Fruit fly (Drosophila melanogaster) whole organism, prepupa: ENCODE results near the gene CG31778.

Experiments
- Blimp-1 ChIP-seq: fragments of 200-800 bp; sonication (Bioruptor generic); optimal IDR thresholded peaks from 3 replicates; lab custom pipeline; 2017; ENCODE audit warnings: missing biosample characterization, missing genetic modification characterization, mild to moderate bottlenecking, moderate library complexity, missing genetic modification reagents
- CG10669 ChIP-seq: fragments of 200-800 bp; sonication (Bioruptor generic); optimal IDR thresholded peaks from 3 replicates; lab custom pipeline; 2018; ENCODE audit warnings: missing biosample characterization, mild to moderate bottlenecking, missing genetic modification characterization, moderate library complexity
- CG15336 ChIP-seq: fragments of 200-800 bp; sonication (Bioruptor generic); IDR thresholded peaks from 2 replicates; pipeline ENCODE4 v1.3.6; 2022; ENCODE audit warnings: missing biosample characterization, missing genetic modification characterization
- CG31627 ChIP-seq: fragments of 200-800 bp; sonication (Bioruptor generic); optimal IDR thresholded peaks from 3 replicates; lab custom pipeline; 2016; ENCODE audit warnings: missing biosample characterization, missing genetic modification characterization
- CG34406 ChIP-seq: fragments of 200-800 bp; sonication (Bioruptor generic); optimal IDR thresholded peaks from 3 replicates; lab custom pipeline; 2016; ENCODE audit warnings: missing biosample characterization, missing genetic modification characterization
- CG3919 ChIP-seq: fragments of 200-800 bp; sonication (Bioruptor generic); optimal IDR thresholded peaks from 3 replicates; lab custom pipeline; 2016; ENCODE audit warnings: missing biosample characterization, missing genetic modification characterization
- CG6163 ChIP-seq: fragments of 200-800 bp; sonication (Bioruptor generic); IDR thresholded peaks from 3 replicates; pipeline ENCODE4 v1.3.6; 2022; ENCODE audit warnings: missing biosample characterization, missing genetic modification characterization
- CG6276 ChIP-seq: fragments of 200-800 bp; sonication (Bioruptor generic); optimal IDR thresholded peaks from 2 replicates; lab custom pipeline; 2017; ENCODE audit warnings: missing biosample characterization, mild to moderate bottlenecking, missing genetic modification characterization
- CG6808 ChIP-seq: fragments of 200-800 bp; sonication (Bioruptor generic); optimal IDR thresholded peaks from 3 replicates; lab custom pipeline; 2017; ENCODE audit warnings: missing biosample characterization, missing genetic modification characterization, mild to moderate bottlenecking, moderate library complexity, missing genetic modification reagents
- CG6854 ChIP-seq: fragments of 200-800 bp; sonication (Bioruptor generic); optimal IDR thresholded peaks from 2 replicates; lab custom pipeline; 2017; ENCODE audit warnings: missing biosample characterization, mild to moderate bottlenecking, missing genetic modification characterization
- CG7368 ChIP-seq: fragments of 200-800 bp; sonication (Bioruptor generic); optimal IDR thresholded peaks from 3 replicates; lab custom pipeline; 2016; ENCODE audit warnings: missing biosample characterization, missing genetic modification characterization
- CG9139 ChIP-seq: fragments of 200-800 bp; sonication (Bioruptor generic); optimal IDR thresholded peaks from 3 replicates; lab custom pipeline; 2017; ENCODE audit warnings: missing biosample characterization, mild to moderate bottlenecking, missing genetic modification characterization
- Eip75B ChIP-seq: fragments of 200-800 bp; sonication (Bioruptor generic); optimal IDR thresholded peaks from 3 replicates; lab custom pipeline; 2016; ENCODE audit warnings: missing biosample characterization, missing genetic modification characterization
- Eip78C ChIP-seq: fragments of 200-800 bp; sonication (Bioruptor generic); peaks from one replicate; lab custom pipeline; 2016; ENCODE audit warnings: missing biosample characterization, missing genetic modification characterization
- Eip93F ChIP-seq: fragments of 200-800 bp; sonication (Bioruptor generic); optimal IDR thresholded peaks from 2 replicates; lab custom pipeline; 2016; ENCODE audit warnings: missing biosample characterization, mild to moderate bottlenecking, missing genetic modification characterization
- Ets96B ChIP-seq: fragments of 200-800 bp; optimal IDR thresholded peaks from 2 replicates; lab custom pipeline; 2019; ENCODE audit warnings: missing biosample characterization, mild to moderate bottlenecking, missing genetic modification characterization, moderate library complexity
- Gug ChIP-seq: fragments of 200-800 bp; sonication (Bioruptor generic); IDR thresholded peaks from 2 replicates; pipeline ENCODE4 v1.3.6; 2022; ENCODE audit warnings: missing biosample characterization, missing genetic modification characterization
- Hr39 ChIP-seq: fragments of 200-800 bp; sonication (Bioruptor generic); optimal IDR thresholded peaks from 2 replicates; lab custom pipeline; 2016; ENCODE audit warnings: missing biosample characterization, missing genetic modification characterization
- OdsH ChIP-seq: fragments of 200-800 bp; sonication (Bioruptor generic); optimal IDR thresholded peaks from 3 replicates; lab custom pipeline; 2016; ENCODE audit warnings: missing biosample characterization, missing genetic modification characterization
- Sox15 ChIP-seq: fragments of 200-800 bp; sonication (Bioruptor generic); optimal IDR thresholded peaks from 3 replicates; lab custom pipeline; 2016; ENCODE audit warnings: missing biosample characterization, missing genetic modification characterization
- achi ChIP-seq: fragments of 200-800 bp; sonication (Bioruptor generic); optimal IDR thresholded peaks from 3 replicates; lab custom pipeline; 2016; ENCODE audit warnings: missing biosample characterization, missing genetic modification characterization
- acj6 ChIP-seq: fragments of 200-800 bp; sonication (Bioruptor generic); optimal IDR thresholded peaks from 3 replicates; lab custom pipeline; 2016; ENCODE audit warnings: missing biosample characterization, missing genetic modification characterization
- cyc ChIP-seq: fragments of 200-800 bp; sonication (Bioruptor generic); optimal IDR thresholded peaks from 3 replicates; lab custom pipeline; 2016; ENCODE audit warnings: missing biosample characterization, missing genetic modification characterization
- fd59A ChIP-seq: fragments of 200-800 bp; sonication (Bioruptor generic); optimal IDR thresholded peaks from 2 replicates; lab custom pipeline; 2017; ENCODE audit warnings: missing biosample characterization, mild to moderate bottlenecking, missing genetic modification characterization, missing genetic modification reagents
- fd85E ChIP-seq: fragments of 200-800 bp; sonication (Bioruptor generic); optimal IDR thresholded peaks from 3 replicates; lab custom pipeline; 2016; ENCODE audit warnings: missing biosample characterization, missing genetic modification characterization
- lz ChIP-seq: fragments of 200-800 bp; sonication (Bioruptor generic); optimal IDR thresholded peaks from 3 replicates; lab custom pipeline; 2016; ENCODE audit warnings: missing biosample characterization, missing genetic modification characterization
- net ChIP-seq: fragments of 200-800 bp; sonication (Bioruptor generic); optimal IDR thresholded peaks from 3 replicates; lab custom pipeline; 2016; ENCODE audit warnings: missing biosample characterization, missing genetic modification characterization
- salr ChIP-seq, 2 experiments: fragments of 200-800 bp; sonication (Bioruptor generic); optimal IDR thresholded peaks; 3 replicates each; lab custom pipeline; 2016 to 2018; ENCODE audit warnings: missing biosample characterization in 2 of 2, missing genetic modification characterization in 2 of 2, mild to moderate bottlenecking in 1 of 2
- spab ChIP-seq: fragments of 200-800 bp; sonication (Bioruptor generic); optimal IDR thresholded peaks from 2 replicates; lab custom pipeline; 2017; ENCODE audit warnings: missing biosample characterization, mild to moderate bottlenecking, missing genetic modification characterization, missing genetic modification reagents
- ss ChIP-seq, 2 experiments: fragments of 200-800 bp; sonication (Bioruptor generic); optimal IDR thresholded peaks; 2 replicates in 1 of 2; 3 replicates in 1 of 2; lab custom pipeline; 2017 to 2018; ENCODE audit warnings: mild to moderate bottlenecking in 2 of 2, missing biosample characterization in 2 of 2, missing genetic modification characterization in 2 of 2, moderate library complexity in 1 of 2
- svp ChIP-seq: fragments of 200-800 bp; sonication (Bioruptor generic); peaks from one replicate; lab custom pipeline; 2016; ENCODE audit warnings: missing biosample characterization, missing genetic modification characterization
- topi ChIP-seq: fragments of 200-800 bp; sonication (Bioruptor generic); optimal IDR thresholded peaks from 3 replicates; lab custom pipeline; 2016; ENCODE audit warnings: missing biosample characterization, missing genetic modification characterization
- vri ChIP-seq: fragments of 200-800 bp; sonication (Bioruptor generic); optimal IDR thresholded peaks from 3 replicates; lab custom pipeline; 2016; ENCODE audit warnings: missing biosample characterization, mild to moderate bottlenecking, missing genetic modification characterization

CG31778 gene

dm6 chr2L:3675770-3676169, 29.5 kb downstream of the CG31778 start:
- TF ChIP-seq acj6 (GFP tag; lab: Kevin White, UChicago) = no peak
- TF ChIP-seq svp (GFP tag; lab: Kevin White, UChicago) = peak; percentile 29
- TF ChIP-seq, all 60 proteins: peak for 1

DNA sequence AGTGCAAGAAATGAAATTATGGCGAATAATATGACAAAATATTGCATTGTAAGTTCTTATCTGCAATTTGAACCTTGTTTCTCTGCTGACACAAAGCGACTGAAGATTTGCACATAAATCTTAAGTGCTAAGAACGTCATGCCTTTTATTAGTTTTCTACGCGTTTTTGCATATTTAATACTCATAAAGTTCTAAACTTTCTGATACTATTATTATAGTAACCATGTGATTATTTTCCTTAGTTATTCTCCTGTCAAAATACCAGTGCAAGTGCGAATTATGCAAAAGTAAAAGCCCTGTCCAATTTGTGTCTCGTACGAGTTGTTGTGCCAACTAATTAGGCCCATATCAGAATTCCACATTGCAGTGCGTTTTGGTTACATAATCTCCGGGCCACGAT, 34.8 kb downstream of the CG31778 start, which contains the start of gene Sfp24Bc:
Sfp24Bc (minus strand) TSS at position 101 of the 400 bp plus-strand sequence.
- TF ChIP-seq svp (GFP tag; lab: Kevin White, UChicago) (peak; percentile 40), Gug (GFP tag; lab: Robert Waterston, UW) (no peak)
- TF ChIP-seq, all 60 proteins: peak for 1

- TF ChIP-seq lz (GFP tag; lab: Kevin White, UChicago) (no peak), achi (GFP tag; lab: Kevin White, UChicago) (no peak), Eip78C (no peak), Eip93F (GFP tag; lab: Kevin White, UChicago) (no peak), net (GFP tag; lab: Kevin White, UChicago) (no peak), CG6854 (GFP tag; lab: Kevin White, UChicago) (no peak), spab (GFP tag; lab: Kevin White, UChicago) (no peak), ss (GFP tag; optimal IDR thresholded peaks at IDR 0.05; lab: Kevin White, UChicago) (no peak)
Observed at dm6 chr2L:3669675-3670074, 35.6 kb downstream of the CG31778 start, which contains the start of gene Sfp24Bb. TSS of gene Sfp24Bb (minus strand) at chr2L:3669775.

DNA sequence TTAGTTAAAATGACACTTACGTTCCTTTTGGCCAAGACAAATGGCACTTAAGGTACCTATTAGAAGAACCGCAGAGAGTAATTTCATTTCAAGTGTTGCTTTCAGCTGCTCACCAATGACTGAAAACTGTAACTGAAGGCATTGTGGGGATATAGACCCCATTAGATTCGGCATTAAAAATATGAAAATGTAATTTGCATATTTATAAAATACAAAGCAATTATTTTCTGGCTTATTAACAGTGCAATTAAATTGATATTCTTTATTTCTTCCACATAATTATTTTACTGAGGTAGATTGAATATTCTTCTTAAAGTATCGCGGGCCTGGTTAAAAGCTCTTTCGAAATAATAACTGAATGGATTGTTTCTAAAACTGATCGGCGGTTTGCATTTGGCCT, 36.3 kb downstream of the CG31778 start, which contains the start of gene Sfp24Bd:
Sfp24Bd (minus strand) TSS at position 101 of the 400 bp plus-strand sequence.
- TF ChIP-seq Hr39 (GFP tag; lab: Kevin White, UChicago) = no peak
- TF ChIP-seq vri = no peak
- TF ChIP-seq cyc (GFP tag; lab: Kevin White, UChicago) = no peak
- TF ChIP-seq CG3919 (GFP tag; lab: Kevin White, UChicago) = no peak
- TF ChIP-seq Eip78C = no peak
- no peak for TF ChIP-seq salr (GFP tag; optimal IDR thresholded peaks at IDR 0.05; lab: Kevin White, UChicago)
- no peak for TF ChIP-seq Sox15 (GFP tag; lab: Kevin White, UChicago)
- TF ChIP-seq CG7368 = no peak
- no peak for TF ChIP-seq Blimp-1 (GFP tag; lab: Kevin White, UChicago)
- no peak for TF ChIP-seq fd85E (GFP tag; lab: Kevin White, UChicago)
- no peak for TF ChIP-seq CG6808
- no peak for TF ChIP-seq CG6276
- no peak for TF ChIP-seq CG6163 (GFP tag; lab: Robert Waterston, UW)
- TF ChIP-seq CG15336 (GFP tag; lab: Robert Waterston, UW) = no peak
- TF ChIP-seq CG9139 = no peak
- TF ChIP-seq Eip75B (GFP tag; lab: Kevin White, UChicago) = no peak
- TF ChIP-seq topi (GFP tag; lab: Kevin White, UChicago) = no peak
- no peak for TF ChIP-seq CG34406 (GFP tag; lab: Kevin White, UChicago)

- no peak for TF ChIP-seq fd59A
- no peak for TF ChIP-seq Ets96B (tag; lab: Kevin White, UChicago)
- TF ChIP-seq cyc (GFP tag; lab: Kevin White, UChicago) = no peak
- TF ChIP-seq CG15336 (GFP tag; lab: Robert Waterston, UW) = no peak
- TF ChIP-seq OdsH (GFP tag; lab: Kevin White, UChicago) = no peak
- no peak for TF ChIP-seq Eip75B (GFP tag; lab: Kevin White, UChicago)
- no peak for TF ChIP-seq CG31627 (GFP tag; lab: Kevin White, UChicago)
- no peak for TF ChIP-seq CG10669 (GFP tag; lab: Kevin White, UChicago)
Observed at dm6 chr2L:3668451-3668850, 36.8 kb downstream of the CG31778 start, which contains the start of gene Sfp24Ba. TSS of gene Sfp24Ba (minus strand) at chr2L:3668551.
